Worm (Caenorhabditis elegans): ENCODE results near the gene nxf-2.

Gene nxf-2

DNA sequence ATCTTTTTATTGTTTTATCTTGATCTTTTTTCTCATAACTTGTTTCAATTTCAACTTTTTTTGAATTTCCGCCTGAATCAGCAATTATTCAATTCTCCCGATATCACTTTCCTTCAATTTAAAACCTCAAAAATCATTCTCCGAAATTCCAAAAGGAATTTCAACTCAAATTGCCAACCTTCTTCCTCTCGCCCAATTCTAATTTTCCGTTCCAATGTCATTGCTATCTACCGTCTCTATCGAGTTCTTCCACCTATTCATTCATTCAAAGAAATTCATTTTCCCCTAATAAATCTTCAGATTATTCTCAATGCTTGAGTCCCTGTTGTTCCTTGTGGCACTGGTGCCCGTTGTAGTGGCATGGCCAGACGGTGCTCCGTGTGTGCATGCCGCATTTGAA lies 23.2 kb upstream of the nxf-2 start, which contains the start of gene F23B12.4:
TSS of gene F23B12.4 (plus strand) at position 301 of the 400 bp plus-strand sequence.
- TF ChIP-seq F13H6.1 (tag; optimal IDR thresholded peaks at IDR 0.05), result no peak
- no peak for TF ChIP-seq C34F6.9 (tag; optimal IDR thresholded peaks at IDR 0.05)
- no peak for TF ChIP-seq nhr-23 (tag; optimal IDR thresholded peaks at IDR 0.05)
- TF ChIP-seq elt-3 (tag; optimal IDR thresholded peaks at IDR 0.05), result no peak
- TF ChIP-seq nhr-25 (tag; optimal IDR thresholded peaks at IDR 0.05), result no peak
- no peak for TF ChIP-seq lin-39 (tag; optimal IDR thresholded peaks at IDR 0.05)
- no peak for TF ChIP-seq nhr-77 (tag; optimal IDR thresholded peaks at IDR 0.05)
- TF ChIP-seq nhr-129 (tag; optimal IDR thresholded peaks at IDR 0.05), result no peak
- no peak for TF ChIP-seq ZK546.5 (tag; optimal IDR thresholded peaks at IDR 0.05)

DNA sequence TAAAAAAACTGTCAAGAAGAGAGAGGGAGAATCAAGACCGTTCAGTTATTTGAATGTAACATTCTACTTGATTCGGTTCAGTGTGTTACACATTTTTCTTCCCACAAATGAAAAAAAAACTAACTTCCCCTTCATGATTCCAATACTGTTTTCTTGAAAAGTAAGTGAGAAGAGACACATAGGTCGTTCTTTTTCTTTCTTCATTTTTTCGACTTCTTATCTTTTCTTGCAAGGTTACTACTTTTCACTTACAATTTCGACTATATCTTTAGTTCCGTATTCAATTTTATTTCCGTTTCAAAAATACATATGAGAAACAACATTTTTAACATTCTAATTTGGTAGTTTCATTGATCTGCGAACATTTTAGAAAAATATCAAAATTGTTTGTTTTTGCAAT lies 21.6 kb upstream of the nxf-2 start:
- no peak for TF ChIP-seq blmp-1 (tag; optimal IDR thresholded peaks at IDR 0.05; ENCODE audit: insufficient read depth)
- TF ChIP-seq nhr-237 (tag; optimal IDR thresholded peaks at IDR 0.05), result no peak
- TF ChIP-seq ceh-16 (tag; optimal IDR thresholded peaks at IDR 0.05), result no peak
- no peak for TF ChIP-seq lin-11 (tag; optimal IDR thresholded peaks at IDR 0.05)
- TF ChIP-seq peb-1 (tag; optimal IDR thresholded peaks at IDR 0.05), result no peak
- TF ChIP-seq R02D3.7 (tag; optimal IDR thresholded peaks at IDR 0.05), result no peak
- no peak for TF ChIP-seq aly-2 (tag; optimal IDR thresholded peaks at IDR 0.05)
- no peak for TF ChIP-seq ZK546.5 (tag; optimal IDR thresholded peaks at IDR 0.05)
- TF ChIP-seq nhr-23 (tag; optimal IDR thresholded peaks at IDR 0.05), result no peak
- no peak for TF ChIP-seq mdl-1 (tag; optimal IDR thresholded peaks at IDR 0.05)
- TF ChIP-seq Y55F3AM.14 (GFP tag; optimal IDR thresholded peaks at IDR 0.05), result no peak
- TF ChIP-seq lin-13 (GFP tag; optimal IDR thresholded peaks at IDR 0.05), result no peak
- no peak for TF ChIP-seq ama-1 (optimal IDR thresholded peaks at IDR 0.05)
- no peak for TF ChIP-seq unc-62 (GFP tag; optimal IDR thresholded peaks at IDR 0.05)
- TF ChIP-seq sma-3 (GFP tag; optimal IDR thresholded peaks at IDR 0.05), result no peak
- no peak for TF ChIP-seq ztf-11 (tag; optimal IDR thresholded peaks at IDR 0.05)
- no peak for TF ChIP-seq snpc-4 (tag; optimal IDR thresholded peaks at IDR 0.05)
- no peak for TF ChIP-seq egl-27 (tag; optimal IDR thresholded peaks at IDR 0.05)
- TF ChIP-seq mab-5 (tag; optimal IDR thresholded peaks at IDR 0.05), result no peak

- TF ChIP-seq nhr-11 (tag; optimal IDR thresholded peaks at IDR 0.05), result no peak
- TF ChIP-seq mdl-1 (tag; optimal IDR thresholded peaks at IDR 0.05), result no peak
- no peak for TF ChIP-seq skn-1 (tag; optimal IDR thresholded peaks at IDR 0.05)
- TF ChIP-seq crh-2 (tag; optimal IDR thresholded peaks at IDR 0.05), result no peak
- TF ChIP-seq ztf-4 (tag; optimal IDR thresholded peaks at IDR 0.05), result no peak
- no peak for TF ChIP-seq C34F6.9 (tag; optimal IDR thresholded peaks at IDR 0.05)
- TF ChIP-seq ceh-16 (tag; optimal IDR thresholded peaks at IDR 0.05), result no peak
- no peak for TF ChIP-seq ztf-11 (tag; optimal IDR thresholded peaks at IDR 0.05)
- TF ChIP-seq F13H6.1 (tag; optimal IDR thresholded peaks at IDR 0.05), result no peak
- no peak for TF ChIP-seq ZK546.5 (tag; optimal IDR thresholded peaks at IDR 0.05)
- TF ChIP-seq mab-5 (tag; optimal IDR thresholded peaks at IDR 0.05), result no peak
- TF ChIP-seq fos-1 (tag; optimal IDR thresholded peaks at IDR 0.05), result no peak
- no peak for TF ChIP-seq lin-11 (tag; optimal IDR thresholded peaks at IDR 0.05)
- TF ChIP-seq gmeb-1 (tag; optimal IDR thresholded peaks at IDR 0.05), result no peak
- no peak for TF ChIP-seq blmp-1 (tag; optimal IDR thresholded peaks at IDR 0.05; ENCODE audit: insufficient read depth)
These were observed 20.6 kb upstream of the nxf-2 start for ce11 chrV:14438099-14438739.

DNA sequence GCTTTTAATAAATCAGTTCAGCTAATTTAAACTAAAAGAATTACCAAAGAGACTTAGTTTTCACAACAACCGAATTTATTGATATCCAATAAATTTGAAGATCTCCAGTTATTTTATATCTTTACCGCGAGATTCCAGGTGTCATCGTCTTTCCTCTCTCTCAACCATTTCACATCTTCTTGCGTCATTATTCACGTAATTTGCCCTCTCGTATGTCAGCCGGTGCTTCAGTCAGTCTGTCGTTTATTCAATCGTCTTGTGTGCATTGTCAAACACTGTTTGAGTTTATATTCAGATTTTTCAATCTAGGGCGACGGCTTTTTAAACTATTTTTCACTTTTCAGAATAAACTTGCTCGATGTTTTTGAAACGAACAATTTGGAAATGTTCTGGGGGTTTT lies 19.7 kb upstream of the nxf-2 start:
- no peak for TF ChIP-seq ZK546.5 (tag; optimal IDR thresholded peaks at IDR 0.05)
- TF ChIP-seq unc-55 (GFP tag; optimal IDR thresholded peaks at IDR 0.05), result no peak
- TF ChIP-seq ztf-4 (tag; optimal IDR thresholded peaks at IDR 0.05), result no peak
- TF ChIP-seq peb-1 (tag; optimal IDR thresholded peaks at IDR 0.05), result no peak
- no peak for TF ChIP-seq nhr-21 (tag; optimal IDR thresholded peaks at IDR 0.05)
- no peak for TF ChIP-seq nhr-11 (tag; optimal IDR thresholded peaks at IDR 0.05)
- TF ChIP-seq unc-62 (GFP tag; optimal IDR thresholded peaks at IDR 0.05), result no peak
- no peak for TF ChIP-seq snpc-4 (tag; optimal IDR thresholded peaks at IDR 0.05)
- TF ChIP-seq aly-2 (tag; optimal IDR thresholded peaks at IDR 0.05), result no peak
- TF ChIP-seq lin-11 (tag; optimal IDR thresholded peaks at IDR 0.05), result no peak
- no peak for TF ChIP-seq lin-13 (GFP tag; optimal IDR thresholded peaks at IDR 0.05)
- no peak for TF ChIP-seq Y55F3AM.14 (GFP tag; optimal IDR thresholded peaks at IDR 0.05)
- TF ChIP-seq nhr-23 (tag; optimal IDR thresholded peaks at IDR 0.05), result no peak
- TF ChIP-seq lin-39 (tag; optimal IDR thresholded peaks at IDR 0.05), result no peak
- TF ChIP-seq elt-1 (tag; optimal IDR thresholded peaks at IDR 0.05), result no peak
- TF ChIP-seq nhr-129 (tag; optimal IDR thresholded peaks at IDR 0.05), result no peak

Data from whole organism, L2 larva.